Fruit fly (Drosophila melanogaster): ENCODE data around the gene Ubr3.

The Ubr3 gene

dm6 chrX:7909482-7909881 is 26.2 kb upstream of the Ubr3 start:
- TF ChIP-seq lilli (GFP tag; optimal IDR thresholded peaks at IDR 0.05) (no peak), rib (GFP tag; IDR thresholded peaks at IDR 0.05) (no peak), fru (optimal IDR thresholded peaks at IDR 0.05) (no peak), Dp (GFP tag; optimal IDR thresholded peaks at IDR 0.05) (no peak), CG6791 (GFP tag; IDR thresholded peaks at IDR 0.05; ENCODE audit: partially characterized antibody) (no peak), CG31224 (GFP tag; IDR thresholded peaks at IDR 0.05) (no peak), zfh1 (GFP tag; IDR thresholded peaks at IDR 0.05) (no peak), Fer1 (GFP tag; optimal IDR thresholded peaks at IDR 0.05) (peak; percentile 11), Meics (GFP tag; optimal IDR thresholded peaks at IDR 0.05) (peak; percentile 42), Gsc (GFP tag; IDR thresholded peaks at IDR 0.05) (no peak), CG16815 (GFP tag; optimal IDR thresholded peaks at IDR 0.05) (no peak), HHEX (GFP tag; optimal IDR thresholded peaks at IDR 0.05) (peak; percentile 22), CG12744 (GFP tag; optimal IDR thresholded peaks at IDR 0.05) (no peak), nmo (GFP tag; optimal IDR thresholded peaks at IDR 0.05) (peak; percentile 17), CG3995 (GFP tag; optimal IDR thresholded peaks at IDR 0.05) (no peak), Ptx1 (GFP tag; IDR thresholded peaks at IDR 0.05) (peak; percentile 42; the same call in 1 of the 2 replicates), zfh2 (GFP tag; optimal IDR thresholded peaks at IDR 0.05) (no peak), CG10565 (GFP tag; optimal IDR thresholded peaks at IDR 0.05) (no peak), CG7786 (GFP tag; optimal IDR thresholded peaks at IDR 0.05) (peak; percentile 20), hb (GFP tag; IDR thresholded peaks at IDR 0.05; ENCODE audit: partially characterized antibody) (no peak), lola (GFP tag; optimal IDR thresholded peaks at IDR 0.05) (no peak), ATbp (GFP tag; optimal IDR thresholded peaks at IDR 0.05) (peak; percentile 27), Fer3 (tag; optimal IDR thresholded peaks at IDR 0.05) (peak; percentile 3), Hsf (GFP tag; optimal IDR thresholded peaks at IDR 0.05) (no peak), CHES-1-like (GFP tag; optimal IDR thresholded peaks at IDR 0.05) (no peak), tgo (GFP tag; IDR thresholded peaks at IDR 0.05) (no peak), h (optimal IDR thresholded peaks at IDR 0.05) (no peak), CG14710 (tag; optimal IDR thresholded peaks at IDR 0.05) (no peak), fu2 (GFP tag; optimal IDR thresholded peaks at IDR 0.05) (no peak), CG6683 (GFP tag; optimal IDR thresholded peaks at IDR 0.05) (no peak), ase (GFP tag; IDR thresholded peaks at IDR 0.05) (0 out of 3 replicates have a peak, but pooled peaks have one; percentile 50), insv (GFP tag; optimal IDR thresholded peaks at IDR 0.05) (no peak), hkb (optimal IDR thresholded peaks at IDR 0.05) (no peak), hkb (GFP tag; IDR thresholded peaks at IDR 0.05) (0 out of 2 replicates have a peak, but pooled peaks have one; percentile 36), CG11093 (GFP tag; IDR thresholded peaks at IDR 0.05) (no peak), ttk (GFP tag; IDR thresholded peaks at IDR 0.05) (0 out of 2 replicates have a peak, but pooled peaks have one; percentile 44), CG14667 (GFP tag; IDR thresholded peaks at IDR 0.05) (no peak), unc-4 (GFP tag; IDR thresholded peaks at IDR 0.05; ENCODE audit: partially characterized antibody) (no peak), Abd-B (GFP tag; optimal IDR thresholded peaks at IDR 0.05) (no peak), CG12155 (GFP tag; optimal IDR thresholded peaks at IDR 0.05) (no peak), ken (GFP tag; IDR thresholded peaks at IDR 0.05) (no peak), NK7.1 (GFP tag; optimal IDR thresholded peaks at IDR 0.05) (no peak), CG14441 (GFP tag; IDR thresholded peaks at IDR 0.05) (peak; percentile 65), Jarid2 (GFP tag; optimal IDR thresholded peaks at IDR 0.05) (no peak), ash1 (GFP tag; optimal IDR thresholded peaks at IDR 0.05) (no peak), tup (GFP tag; optimal IDR thresholded peaks at IDR 0.05) (no peak), Sry-δ (GFP tag; optimal IDR thresholded peaks at IDR 0.05) (no peak), Deaf1 (tag; optimal IDR thresholded peaks at IDR 0.05) (no peak), CG34376 (GFP tag; optimal IDR thresholded peaks at IDR 0.05) (no peak), CG2678 (tag; optimal IDR thresholded peaks at IDR 0.05) (no peak), PHDP (tag; optimal IDR thresholded peaks at IDR 0.05) (peak; percentile 46), fd96Cb (tag; optimal IDR thresholded peaks at IDR 0.05) (peak; percentile 21)

All from whole organism, embryonic.